Worm (Caenorhabditis elegans): ENCODE data around the gene gnrr-5.

DNA sequence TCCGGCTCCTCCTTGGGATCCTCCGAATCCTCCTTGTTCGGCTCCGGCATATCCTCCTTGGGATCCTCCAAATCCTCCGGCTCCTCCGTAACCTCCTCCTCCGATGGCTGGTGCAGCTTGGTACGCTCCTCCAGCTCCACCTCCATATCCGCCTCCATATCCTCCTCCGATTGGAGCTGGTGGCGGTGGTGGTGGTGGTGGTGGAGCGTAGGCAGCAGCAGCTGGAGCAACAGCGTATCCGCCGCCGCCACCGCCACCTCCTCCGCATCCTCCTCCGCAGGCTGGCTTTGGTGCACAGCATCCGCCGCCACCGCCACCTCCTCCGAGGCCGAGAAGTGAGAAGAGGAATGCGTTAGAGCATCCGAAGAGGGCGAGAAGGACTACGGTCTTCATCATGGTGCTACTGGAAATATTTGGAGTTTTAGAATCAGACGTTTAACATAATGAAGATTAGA, 21.7 kb downstream of the gnrr-5 start, which contains the start of gene Y47D7A.15:
- TF ChIP-seq egl-27 (tag; optimal IDR thresholded peaks at IDR 0.05) (no peak), blmp-1 (tag; optimal IDR thresholded peaks at IDR 0.05; ENCODE audit: insufficient read depth) (no peak), mdl-1 (tag; optimal IDR thresholded peaks at IDR 0.05) (no peak), ceh-82 (tag; optimal IDR thresholded peaks at IDR 0.05) (no peak), lin-13 (GFP tag; optimal IDR thresholded peaks at IDR 0.05) (no peak), ama-1 (optimal IDR thresholded peaks at IDR 0.05) (no peak), ZK546.5 (tag; optimal IDR thresholded peaks at IDR 0.05) (no peak), ztf-4 (tag; optimal IDR thresholded peaks at IDR 0.05) (no peak), mab-5 (tag; optimal IDR thresholded peaks at IDR 0.05) (no peak), ztf-11 (tag; optimal IDR thresholded peaks at IDR 0.05) (no peak)
